Worm (Caenorhabditis elegans): ENCODE data around the gene B0361.11.

Gene B0361.11

DNA sequence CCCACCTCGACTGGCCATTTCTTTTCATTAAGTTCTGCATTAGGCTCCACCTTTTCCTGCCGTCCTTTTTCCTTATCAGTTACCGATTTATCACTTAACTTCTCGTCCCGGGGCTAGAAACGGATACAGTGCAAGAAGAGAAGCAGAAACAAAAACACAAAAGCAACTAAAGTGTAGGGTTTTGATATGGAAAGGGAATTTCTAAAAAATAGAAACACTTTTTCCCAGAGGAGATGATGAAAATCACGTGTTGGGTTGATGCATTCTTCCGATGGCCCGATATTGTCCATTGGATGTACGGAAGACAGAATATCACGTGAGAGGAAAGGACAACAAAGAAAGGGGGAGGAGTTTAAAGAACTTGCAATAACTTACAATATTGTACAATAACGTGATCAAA, 4.6 kb upstream of the B0361.11 start (continued):
- TF ChIP-seq nhr-10 (tag; optimal IDR thresholded peaks at IDR 0.05) (no peak), ceh-62 (tag; optimal IDR thresholded peaks at IDR 0.05) (no peak), duxl-1 (tag; optimal IDR thresholded peaks at IDR 0.05; ENCODE audit: poor library complexity) (no peak), tra-1 (GFP tag; IDR thresholded peaks at IDR 0.05) (0 out of 2 replicates have a peak, but pooled peaks have one; percentile 42), mep-1 (tag; optimal IDR thresholded peaks at IDR 0.05) (peak; percentile 9), madf-9 (GFP tag; conservative IDR thresholded peaks at IDR 0.05) (no peak), ZK546.5 (tag; optimal IDR thresholded peaks at IDR 0.05) (no peak), hif-1 (tag; optimal IDR thresholded peaks at IDR 0.05) (no peak), tag-97 (GFP tag; IDR thresholded peaks at IDR 0.05) (no peak), nhr-48 (tag; optimal IDR thresholded peaks at IDR 0.05) (peak; percentile 47), pha-4 (GFP tag; IDR thresholded peaks at IDR 0.05) (no peak), pha-4 (tag; optimal IDR thresholded peaks at IDR 0.05) (no peak), T20F7.1 (GFP tag; optimal IDR thresholded peaks at IDR 0.05) (no peak), nhr-102 (tag; optimal IDR thresholded peaks at IDR 0.05) (no peak), madf-5 (GFP tag; IDR thresholded peaks at IDR 0.05) (no peak), daf-8 (GFP tag; IDR thresholded peaks at IDR 0.05) (no peak), nhr-11 (tag; optimal IDR thresholded peaks at IDR 0.05) (peak; percentile 23), dpl-1 (GFP tag; optimal IDR thresholded peaks at IDR 0.05) (peak; percentile 6), F37D6.2 (tag; optimal IDR thresholded peaks at IDR 0.05) (no peak), snpc-4 (tag; optimal IDR thresholded peaks at IDR 0.05) (no peak), lin-38 (GFP tag; IDR thresholded peaks at IDR 0.05) (no peak), mxl-2 (GFP tag; conservative IDR thresholded peaks at IDR 0.05) (no peak), fkh-10 (GFP tag; optimal IDR thresholded peaks at IDR 0.05) (no peak), zag-1 (tag; optimal IDR thresholded peaks at IDR 0.05) (no peak), ztf-7 (tag; optimal IDR thresholded peaks at IDR 0.05) (no peak), aha-1 (tag) (peak; percentile 77), D1046.2 (GFP tag; IDR thresholded peaks at IDR 0.05) (no peak), spr-3 (GFP tag; optimal IDR thresholded peaks at IDR 0.05) (no peak), R02D3.7 (tag; optimal IDR thresholded peaks at IDR 0.05) (no peak), attf-4 (tag; optimal IDR thresholded peaks at IDR 0.05) (no peak), mes-2 (tag; optimal IDR thresholded peaks at IDR 0.05; ENCODE audit: poor library complexity, severe bottlenecking) (peak; percentile 39), dve-1 (tag; optimal IDR thresholded peaks at IDR 0.05; ENCODE audit: insufficient read depth) (peak; percentile 72), nhr-25 (tag; optimal IDR thresholded peaks at IDR 0.05; ENCODE audit: borderline replicate concordance, insufficient read depth) (no peak), sdz-12 (GFP tag; optimal IDR thresholded peaks at IDR 0.05) (no peak), unc-62 (GFP tag; optimal IDR thresholded peaks at IDR 0.05 in 1 of 2) (no peak), unc-62 (tag; optimal IDR thresholded peaks at IDR 0.05) (no peak), unc-130 (GFP tag; optimal IDR thresholded peaks at IDR 0.05) (no peak), egl-27 (tag; optimal IDR thresholded peaks at IDR 0.05) (no peak), nhr-111 (GFP tag; optimal IDR thresholded peaks at IDR 0.05) (no peak), nhr-76 (tag; optimal IDR thresholded peaks at IDR 0.05) (peak; percentile 40), cey-2 (tag; optimal IDR thresholded peaks at IDR 0.05; ENCODE audit: borderline replicate concordance, insufficient read depth) (no peak), lir-3 (tag; optimal IDR thresholded peaks at IDR 0.05) (no peak), ces-1 (GFP tag; optimal IDR thresholded peaks at IDR 0.05) (no peak), saeg-2 (GFP tag; IDR thresholded peaks at IDR 0.05) (no peak), ama-1 (optimal IDR thresholded peaks at IDR 0.05) (no peak), nhr-42 (GFP tag; IDR thresholded peaks at IDR 0.05) (no peak), snpc-1.2 (GFP tag; IDR thresholded peaks at IDR 0.05) (no peak), F10B5.3 (tag; optimal IDR thresholded peaks at IDR 0.05) (no peak), jun-1 (tag; optimal IDR thresholded peaks at IDR 0.05) (no peak), pqm-1 (tag; optimal IDR thresholded peaks at IDR 0.05) (peak; percentile 70), lin-29 (GFP tag; IDR thresholded peaks at IDR 0.05) (no peak), lim-7 (GFP tag; IDR thresholded peaks at IDR 0.05) (0 out of 2 replicates have a peak, but pooled peaks have one; percentile 16)
